Worm (Caenorhabditis elegans) whole organism, late embryonic: ENCODE measurements around the gene F25A2.1.

ENCODE experiments used
- C38D4.7 ChIP-seq: fragments of 200-800 bp; sonication (Bioruptor generic); optimal IDR thresholded peaks from 2 replicates; lab custom pipeline; 2018; ENCODE audit warnings: mild to moderate bottlenecking, missing genetic modification characterization, moderate library complexity, missing compliant biosample characterization
- F13H6.1 ChIP-seq: sonication (generic microtip); optimal IDR thresholded peaks from 2 replicates; lab custom pipeline; 2016; ENCODE audit warnings: missing genetic modification characterization, missing compliant biosample characterization
- K02D7.2 ChIP-seq: sonication (generic microtip); optimal IDR thresholded peaks from 2 replicates; lab custom pipeline; 2017; ENCODE audit warnings: mild to moderate bottlenecking, missing genetic modification characterization, missing compliant biosample characterization
- K09A11.1 ChIP-seq: sonication (generic microtip); optimal IDR thresholded peaks from 2 replicates; lab custom pipeline; 2017; ENCODE audit warnings: antibody characterized with exemption, mild to moderate bottlenecking, missing genetic modification characterization, missing compliant biosample characterization; ENCODE audit not compliant: insufficient read depth
- T23F11.4 ChIP-seq: fragments of 200-800 bp; sonication (Bioruptor generic); optimal IDR thresholded peaks from 2 replicates; lab custom pipeline; 2018; ENCODE audit warnings: mild to moderate bottlenecking, missing genetic modification characterization, missing compliant biosample characterization
- ama-1 ChIP-seq: fragments of 150-350 bp; optimal IDR thresholded peaks from 2 replicates; lab custom pipeline; 2014
- ceh-14 ChIP-seq: sonication (generic microtip); optimal IDR thresholded peaks from 2 replicates; lab custom pipeline; 2016; ENCODE audit warnings: missing genotype, missing genetic modification characterization, missing compliant biosample characterization
- ceh-19 ChIP-seq: fragments of 200-800 bp; sonication (Bioruptor generic); optimal IDR thresholded peaks from 2 replicates; lab custom pipeline; 2018; ENCODE audit warnings: mild to moderate bottlenecking, missing genetic modification characterization, missing compliant biosample characterization
- ceh-2 ChIP-seq: sonication (generic microtip); optimal IDR thresholded peaks from 2 replicates; lab custom pipeline; 2016; ENCODE audit warnings: missing genotype, missing genetic modification characterization, missing compliant biosample characterization
- ceh-30 ChIP-seq: fragments of 150-350 bp; optimal IDR thresholded peaks from 2 replicates; lab custom pipeline; 2014; ENCODE audit warnings: missing biosample characterization, missing genetic modification characterization
- ceh-31 ChIP-seq: sonication (generic microtip); optimal IDR thresholded peaks from 2 replicates; lab custom pipeline; 2016; ENCODE audit warnings: missing genetic modification characterization, missing compliant biosample characterization
- ceh-34 ChIP-seq: sonication (generic microtip); optimal IDR thresholded peaks from 2 replicates; lab custom pipeline; 2016; ENCODE audit warnings: mild to moderate bottlenecking, missing genetic modification characterization, missing compliant biosample characterization
- ceh-45 ChIP-seq: fragments of 200-800 bp; sonication (Bioruptor generic); IDR thresholded peaks from 2 replicates; pipeline ENCODE4 v1.3.6; 2022; ENCODE audit warnings: missing genetic modification reagents, missing genetic modification characterization, missing compliant biosample characterization
- ceh-6 ChIP-seq: fragments of 200-800 bp; sonication (Bioruptor generic); optimal IDR thresholded peaks from 2 replicates; lab custom pipeline; 2018; ENCODE audit warnings: mild to moderate bottlenecking, missing genetic modification characterization, missing compliant biosample characterization
- ceh-9 ChIP-seq: sonication (generic microtip); optimal IDR thresholded peaks from 2 replicates; lab custom pipeline; 2016; ENCODE audit warnings: mild to moderate bottlenecking, missing genetic modification characterization, inconsistent platforms, missing compliant biosample characterization
- che-1 ChIP-seq: sonication (generic microtip); optimal IDR thresholded peaks from 2 replicates; lab custom pipeline; 2016; ENCODE audit warnings: mild to moderate bottlenecking, missing genetic modification characterization, missing compliant biosample characterization
- ets-4 ChIP-seq: sonication (generic microtip); optimal IDR thresholded peaks from 2 replicates; lab custom pipeline; 2016; ENCODE audit warnings: missing genetic modification characterization, missing compliant biosample characterization
- fkh-10 ChIP-seq: fragments of 150-350 bp; optimal IDR thresholded peaks from 2 replicates; lab custom pipeline; 2014; ENCODE audit warnings: missing biosample characterization, missing genetic modification reagents, missing genetic modification characterization
- gmeb-2 ChIP-seq: sonication (generic microtip); optimal IDR thresholded peaks from 2 replicates; lab custom pipeline; 2016; ENCODE audit warnings: missing genetic modification characterization, inconsistent platforms, missing compliant biosample characterization
- hlh-15 ChIP-seq: sonication (generic microtip); optimal IDR thresholded peaks from 2 replicates; lab custom pipeline; 2016; ENCODE audit warnings: missing genetic modification characterization, missing compliant biosample characterization
- hlh-30 ChIP-seq: sonication (generic microtip); optimal IDR thresholded peaks from 2 replicates; lab custom pipeline; 2017; ENCODE audit warnings: antibody characterized with exemption, missing genetic modification characterization, missing compliant biosample characterization; ENCODE audit not compliant: insufficient read depth
- hlh-6 ChIP-seq: sonication (generic microtip); optimal IDR thresholded peaks from 2 replicates; lab custom pipeline; 2016; ENCODE audit warnings: missing genotype, missing genetic modification characterization, missing compliant biosample characterization
- lin-11 ChIP-seq: fragments of 200-800 bp; sonication (Bioruptor generic); optimal IDR thresholded peaks from 2 replicates; lab custom pipeline; 2018; ENCODE audit warnings: mild to moderate bottlenecking, missing genetic modification characterization, missing compliant biosample characterization
- npax-4 ChIP-seq: sonication (generic microtip); optimal IDR thresholded peaks from 2 replicates; lab custom pipeline; 2016; ENCODE audit warnings: missing genetic modification characterization, missing compliant biosample characterization
- pat-9 ChIP-seq: fragments of 200-800 bp; sonication (Bioruptor generic); optimal IDR thresholded peaks from 2 replicates; lab custom pipeline; 2018; ENCODE audit warnings: mild to moderate bottlenecking, missing genetic modification characterization, moderate library complexity, missing compliant biosample characterization
- pax-1 ChIP-seq: fragments of 150-350 bp; optimal IDR thresholded peaks from 2 replicates; lab custom pipeline; 2014; ENCODE audit warnings: missing biosample characterization, missing genetic modification characterization
- sox-4 ChIP-seq: sonication (generic microtip); optimal IDR thresholded peaks from 2 replicates; lab custom pipeline; 2017; ENCODE audit warnings: mild to moderate bottlenecking, missing genetic modification characterization, inconsistent platforms, missing compliant biosample characterization
- syd-9 ChIP-seq: sonication (generic microtip); optimal IDR thresholded peaks from 2 replicates; lab custom pipeline; 2016; ENCODE audit warnings: mild to moderate bottlenecking, missing genetic modification characterization, moderate library complexity, missing compliant biosample characterization
- ttx-3 ChIP-seq: sonication (generic microtip); optimal IDR thresholded peaks from 2 replicates; lab custom pipeline; 2016; ENCODE audit warnings: missing genetic modification reagents, missing genetic modification characterization, missing compliant biosample characterization
- unc-42 ChIP-seq: sonication (generic microtip); optimal IDR thresholded peaks from 2 replicates; lab custom pipeline; 2016; ENCODE audit warnings: missing genotype, missing genetic modification characterization, missing compliant biosample characterization
- unc-55 ChIP-seq: sonication (generic microtip); optimal IDR thresholded peaks from 2 replicates; lab custom pipeline; 2017; ENCODE audit warnings: missing biosample characterization, missing genetic modification reagents, missing genetic modification characterization
- unc-86 ChIP-seq: sonication (generic microtip); optimal IDR thresholded peaks from 2 replicates; lab custom pipeline; 2016; ENCODE audit warnings: missing genetic modification characterization, missing compliant biosample characterization
- zip-5 ChIP-seq: sonication (generic microtip); optimal IDR thresholded peaks from 2 replicates; lab custom pipeline; 2016; ENCODE audit warnings: missing genetic modification characterization, missing compliant biosample characterization

The F25A2.1 gene

ce11 chrV:1226239-1226638, 46.9 kb downstream of the F25A2.1 start:
- TF ChIP-seq ceh-45 (GFP tag; lab: Robert Waterston, UW) (no peak), lin-11 (tag; lab: Kevin White, UChicago) (no peak), K09A11.1 (tag; lab: Kevin White, UChicago) (no peak), pax-1 (tag; lab: Kevin White, UChicago) (no peak), ama-1 (lab: Kevin White, UChicago) (no peak), syd-9 (no peak), sox-4 (no peak), fkh-10 (GFP tag; lab: Kevin White, UChicago) (no peak), ceh-9 (tag; lab: Kevin White, UChicago) (no peak), ceh-34 (no peak), hlh-30 (tag; lab: Kevin White, UChicago) (no peak), T23F11.4 (GFP tag; lab: Kevin White, UChicago) (no peak), gmeb-2 (tag; lab: Kevin White, UChicago) (no peak), hlh-6 (tag; lab: Kevin White, UChicago) (no peak), ceh-19 (GFP tag; lab: Kevin White, UChicago) (no peak)

ce11 chrV:1227756-1228665, 48.6 kb downstream of the F25A2.1 start:
- TF ChIP-seq ceh-34 (no peak), T23F11.4 (GFP tag; lab: Kevin White, UChicago) (no peak), ceh-31 (tag; lab: Kevin White, UChicago) (peak; percentile 5), ceh-30 (tag; lab: Kevin White, UChicago) (no peak), ceh-2 (tag; lab: Kevin White, UChicago) (no peak), syd-9 (no peak), K09A11.1 (tag; lab: Kevin White, UChicago) (no peak), lin-11 (tag; lab: Kevin White, UChicago) (no peak), gmeb-2 (tag; lab: Kevin White, UChicago) (no peak), zip-5 (tag; lab: Kevin White, UChicago) (no peak), ceh-14 (tag; lab: Kevin White, UChicago) (no peak), K02D7.2 (no peak), ets-4 (tag; lab: Kevin White, UChicago) (no peak), npax-4 (no peak), pat-9 (no peak), che-1 (tag; lab: Kevin White, UChicago) (no peak), C38D4.7 (GFP tag; lab: Kevin White, UChicago) (no peak), F13H6.1 (tag; lab: Kevin White, UChicago) (no peak), ttx-3 (tag; lab: Kevin White, UChicago) (no peak), unc-55 (GFP tag; lab: Kevin White, UChicago) (peak; percentile 5), hlh-30 (tag; lab: Kevin White, UChicago) (no peak), ceh-6 (GFP tag; lab: Kevin White, UChicago) (no peak), unc-42 (tag; lab: Kevin White, UChicago) (peak; percentile 79), unc-86 (tag; lab: Kevin White, UChicago) (no peak), hlh-15 (tag; lab: Kevin White, UChicago) (no peak)
- TF ChIP-seq, all 69 proteins: peak for 3

ce11 chrV:1228884-1229662, 49.7 kb downstream of the F25A2.1 start:
- peak; percentile 45 for TF ChIP-seq unc-55 (GFP tag; lab: Kevin White, UChicago)
- TF ChIP-seq ceh-45 (GFP tag; lab: Robert Waterston, UW), result no peak
- no peak for TF ChIP-seq ama-1 (lab: Kevin White, UChicago)
- no peak for TF ChIP-seq lin-11 (tag; lab: Kevin White, UChicago)
